Fruit fly (Drosophila melanogaster) whole organism, embryonic: Measurements from ENCODE around the gene CG43658.

ENCODE experiments used
- Atf-2 ChIP-seq: fragments of 200-800 bp; sonication (Bioruptor generic); optimal IDR thresholded peaks from 2 replicates; lab custom pipeline; 2016; ENCODE audit warnings: missing biosample characterization, missing genetic modification characterization
- Atf3 ChIP-seq: fragments of 200-800 bp; sonication (Bioruptor generic); optimal IDR thresholded peaks from 3 replicates; lab custom pipeline; 2016; ENCODE audit warnings: missing biosample characterization, missing genetic modification characterization
- CG11085 ChIP-seq: fragments of 200-800 bp; sonication (Bioruptor generic); IDR thresholded peaks from 2 replicates; pipeline ENCODE4 v1.3.6; 2022; ENCODE audit warnings: missing biosample characterization, missing genetic modification characterization
- CG11560 ChIP-seq: fragments of 200-800 bp; sonication (Bioruptor generic); IDR thresholded peaks from 3 replicates; pipeline ENCODE4 v1.3.6; 2022; ENCODE audit warnings: missing biosample characterization, missing genetic modification characterization
- CG11695 ChIP-seq: fragments of 200-800 bp; sonication (Bioruptor generic); IDR thresholded peaks from 3 replicates; pipeline ENCODE4 v1.3.6; 2022; ENCODE audit warnings: missing biosample characterization, missing genetic modification characterization
- CG11723 ChIP-seq: fragments of 200-800 bp; sonication (Bioruptor generic); optimal IDR thresholded peaks from 2 replicates; lab custom pipeline; 2017; ENCODE audit warnings: missing biosample characterization, mild to moderate bottlenecking, missing genetic modification characterization
- CG12104 ChIP-seq: fragments of 200-800 bp; sonication (Bioruptor generic); optimal IDR thresholded peaks from 3 replicates; lab custom pipeline; 2016; ENCODE audit warnings: missing biosample characterization, missing genetic modification characterization
- CG14441 ChIP-seq: fragments of 200-800 bp; sonication (Bioruptor generic); IDR thresholded peaks from 2 replicates; pipeline ENCODE4 v1.3.6; 2022; ENCODE audit warnings: missing biosample characterization, missing genetic modification characterization
- CG15073 ChIP-seq: fragments of 200-800 bp; sonication (Bioruptor generic); optimal IDR thresholded peaks from 2 replicates; lab custom pipeline; 2016; ENCODE audit warnings: missing biosample characterization, missing genetic modification characterization
- CG17328 ChIP-seq: fragments of 200-800 bp; sonication (Bioruptor generic); IDR thresholded peaks from 2 replicates; pipeline ENCODE4 v1.3.6; 2022; ENCODE audit warnings: missing biosample characterization, missing genetic modification characterization
- CG30020 ChIP-seq: fragments of 200-800 bp; optimal IDR thresholded peaks from 2 replicates; lab custom pipeline; 2019; ENCODE audit warnings: missing biosample characterization, mild to moderate bottlenecking, missing genetic modification characterization, moderate library complexity
- CG33557 ChIP-seq: fragments of 200-800 bp; sonication (Bioruptor generic); optimal IDR thresholded peaks from 2 replicates; lab custom pipeline; 2019; ENCODE audit warnings: missing biosample characterization, mild to moderate bottlenecking, missing genetic modification characterization, moderate library complexity
- CG3838 ChIP-seq: fragments of 200-800 bp; sonication (Bioruptor generic); optimal IDR thresholded peaks from 3 replicates; lab custom pipeline; 2016; ENCODE audit warnings: missing biosample characterization, missing genetic modification characterization
- CG4328 ChIP-seq: fragments of 200-800 bp; sonication (Bioruptor generic); optimal IDR thresholded peaks from 3 replicates; lab custom pipeline; 2017; ENCODE audit warnings: missing biosample characterization, missing genetic modification reagents, missing genetic modification characterization
- CG5953 ChIP-seq: fragments of 200-800 bp; sonication (Bioruptor generic); IDR thresholded peaks from 2 replicates; pipeline ENCODE4 v1.3.6; 2022; ENCODE audit warnings: missing biosample characterization, missing genetic modification characterization
- CG8290 ChIP-seq, 3 experiments: fragments of 200-800 bp; sonication (Bioruptor generic); optimal IDR thresholded peaks; 2 replicates each; lab custom pipeline; 2016 to 2019; ENCODE audit warnings: missing biosample characterization in 3 of 3, missing genetic modification characterization in 3 of 3, mild to moderate bottlenecking in 2 of 3, moderate library complexity in 1 of 3
- Dbx ChIP-seq: fragments of 200-800 bp; sonication (Bioruptor generic); IDR thresholded peaks from 3 replicates; pipeline ENCODE4 v1.3.6; 2022; ENCODE audit warnings: missing biosample characterization, missing genetic modification characterization
- Dip3 ChIP-seq: fragments of 200-800 bp; sonication (Bioruptor generic); optimal IDR thresholded peaks from 3 replicates; lab custom pipeline; 2016; ENCODE audit warnings: missing biosample characterization, missing genetic modification characterization
- Dll ChIP-seq: fragments of 200-800 bp; sonication (Bioruptor generic); IDR thresholded peaks from 4 replicates; pipeline ENCODE4 v1.3.6; 2022; ENCODE audit warnings: missing biosample characterization, missing genetic modification characterization; ENCODE audit not compliant: partially characterized antibody
- Elba2 ChIP-seq: fragments of 200-800 bp; sonication (Bioruptor generic); optimal IDR thresholded peaks from 3 replicates; lab custom pipeline; 2016; ENCODE audit warnings: missing biosample characterization, missing genetic modification characterization
- Fer2 ChIP-seq: fragments of 200-800 bp; sonication (Bioruptor generic); optimal IDR thresholded peaks from 2 replicates; lab custom pipeline; 2018; ENCODE audit warnings: missing biosample characterization, mild to moderate bottlenecking, missing genetic modification characterization, moderate library complexity
- GATAe ChIP-seq: fragments of 200-800 bp; sonication (Bioruptor generic); conservative IDR thresholded peaks from 2 replicates; pipeline ENCODE4 v1.3.6; 2022; ENCODE audit warnings: missing biosample characterization, missing genetic modification characterization
- Gsc ChIP-seq: fragments of 200-800 bp; sonication (Bioruptor generic); IDR thresholded peaks from 2 replicates; pipeline ENCODE4 v1.3.6; 2022; ENCODE audit warnings: missing biosample characterization, missing genetic modification characterization
- Gug ChIP-seq: fragments of 200-800 bp; sonication (Bioruptor generic); IDR thresholded peaks from 4 replicates; pipeline ENCODE4 v1.3.6; 2022; ENCODE audit warnings: missing biosample characterization, missing genetic modification characterization
- H15 ChIP-seq: fragments of 200-800 bp; sonication (Bioruptor generic); IDR thresholded peaks from 3 replicates; pipeline ENCODE4 v1.3.6; 2022; ENCODE audit warnings: missing biosample characterization, missing genetic modification characterization
- Hey ChIP-seq: fragments of 200-800 bp; sonication (Bioruptor generic); optimal IDR thresholded peaks from 3 replicates; lab custom pipeline; 2018; ENCODE audit warnings: missing biosample characterization, mild to moderate bottlenecking, missing genetic modification characterization
- Hmr ChIP-seq: fragments of 200-800 bp; sonication (Bioruptor generic); optimal IDR thresholded peaks from 3 replicates; lab custom pipeline; 2017; ENCODE audit warnings: mild to moderate bottlenecking, missing biosample characterization, missing genetic modification reagents, missing genetic modification characterization
- MBD-R2 ChIP-seq: fragments of 200-800 bp; sonication (Bioruptor generic); IDR thresholded peaks from 2 replicates; pipeline ENCODE4 v1.3.6; 2022; ENCODE audit warnings: missing biosample characterization, missing genetic modification characterization
- NK7.1 ChIP-seq: fragments of 200-800 bp; sonication (Bioruptor generic); optimal IDR thresholded peaks from 3 replicates; lab custom pipeline; 2016; ENCODE audit warnings: missing biosample characterization, missing genetic modification characterization
- Nf-YC ChIP-seq: fragments of 200-800 bp; optimal IDR thresholded peaks from 3 replicates; lab custom pipeline; 2019; ENCODE audit warnings: missing biosample characterization, mild to moderate bottlenecking, missing genetic modification characterization, moderate library complexity
- Sry-δ ChIP-seq: fragments of 200-800 bp; sonication (Bioruptor generic); optimal IDR thresholded peaks from 2 replicates; lab custom pipeline; 2016; ENCODE audit warnings: missing biosample characterization, missing genetic modification characterization
- Trl ChIP-seq, 3 experiments: fragments of >200 bp in 2 of 3; fragments of 200-800 bp in 1 of 3; sonication (Bioruptor generic) in 1 of 3; optimal IDR thresholded peaks; 2 replicates in 1 of 3; 3 replicates in 2 of 3; lab custom pipeline; 2016 to 2017; ENCODE audit warnings: missing biosample characterization in 1 of 3, missing genetic modification characterization in 1 of 3
- Usf ChIP-seq: fragments of 200-800 bp; sonication (Bioruptor generic); optimal IDR thresholded peaks from 2 replicates; lab custom pipeline; 2017; ENCODE audit warnings: missing genotype, missing biosample characterization, missing genetic modification characterization
- abd-A ChIP-seq: fragments of 200-800 bp; sonication (Bioruptor generic); optimal IDR thresholded peaks from 3 replicates; lab custom pipeline; 2019; ENCODE audit warnings: missing biosample characterization, mild to moderate bottlenecking, missing genetic modification characterization, moderate library complexity
- bcd ChIP-seq: fragments of 200-800 bp; sonication (Bioruptor generic); optimal IDR thresholded peaks from 2 replicates; lab custom pipeline; 2017; ENCODE audit warnings: missing biosample characterization, mild to moderate bottlenecking, missing genetic modification characterization
- cad ChIP-seq: fragments of >200 bp; optimal IDR thresholded peaks from 2 replicates; lab custom pipeline; 2017; ENCODE audit warnings: missing biosample characterization, missing genetic modification characterization
- caup ChIP-seq: fragments of 200-800 bp; sonication (Bioruptor generic); optimal IDR thresholded peaks from 3 replicates; lab custom pipeline; 2017; ENCODE audit warnings: missing biosample characterization, mild to moderate bottlenecking, missing genetic modification characterization, moderate library complexity; ENCODE audit not compliant: severe bottlenecking
- dimm ChIP-seq: fragments of 200-800 bp; sonication (Bioruptor generic); IDR thresholded peaks from 2 replicates; pipeline ENCODE4 v1.3.6; 2022; ENCODE audit warnings: missing biosample characterization, missing genetic modification characterization
- en ChIP-seq: fragments of 200-800 bp; sonication (Bioruptor generic); optimal IDR thresholded peaks from 2 replicates; lab custom pipeline; 2016; ENCODE audit warnings: missing biosample characterization, missing genetic modification characterization
- gce ChIP-seq: fragments of 200-800 bp; sonication (Bioruptor generic); IDR thresholded peaks from 3 replicates; pipeline ENCODE4 v1.3.6; 2022; ENCODE audit warnings: missing biosample characterization, missing genetic modification characterization
- gcm ChIP-seq: fragments of 200-800 bp; sonication (Bioruptor generic); optimal IDR thresholded peaks from 2 replicates; lab custom pipeline; 2019; ENCODE audit warnings: missing biosample characterization, mild to moderate bottlenecking, missing genetic modification characterization, moderate library complexity
- h ChIP-seq: fragments of >200 bp; optimal IDR thresholded peaks from 2 replicates; lab custom pipeline; 2017
- kah ChIP-seq: fragments of 200-800 bp; sonication (Bioruptor generic); optimal IDR thresholded peaks from 2 replicates; lab custom pipeline; 2018; ENCODE audit warnings: missing biosample characterization, mild to moderate bottlenecking, missing genetic modification characterization
- lola ChIP-seq, 3 experiments: fragments of >200 bp in 2 of 3; fragments of 200-800 bp in 1 of 3; sonication (Bioruptor generic) in 1 of 3; optimal IDR thresholded peaks; 2 replicates each; lab custom pipeline; 2017 to 2019; ENCODE audit warnings: missing biosample characterization in 3 of 3, missing genetic modification characterization in 3 of 3, mild to moderate bottlenecking in 1 of 3, moderate library complexity in 1 of 3
- maf-S ChIP-seq: fragments of 200-800 bp; sonication (Bioruptor generic); optimal IDR thresholded peaks from 2 replicates; lab custom pipeline; 2016; ENCODE audit warnings: missing biosample characterization, missing genetic modification characterization
- pb ChIP-seq: fragments of 200-800 bp; sonication (Bioruptor generic); optimal IDR thresholded peaks from 3 replicates; lab custom pipeline; 2016; ENCODE audit warnings: missing biosample characterization, missing genetic modification characterization
- phol ChIP-seq: fragments of 200-800 bp; sonication (Bioruptor generic); optimal IDR thresholded peaks from 3 replicates; lab custom pipeline; 2018; ENCODE audit warnings: missing biosample characterization, mild to moderate bottlenecking, missing genetic modification characterization, moderate library complexity
- row ChIP-seq: fragments of 200-800 bp; sonication (Bioruptor generic); IDR thresholded peaks from 3 replicates; pipeline ENCODE4 v1.3.6; 2022; ENCODE audit warnings: missing biosample characterization, missing genetic modification characterization
- tgo ChIP-seq: fragments of 200-800 bp; sonication (Bioruptor generic); IDR thresholded peaks from 3 replicates; pipeline ENCODE4 v1.3.6; 2022; ENCODE audit warnings: missing biosample characterization, missing genetic modification characterization
- yki ChIP-seq: fragments of >200 bp; optimal IDR thresholded peaks from 3 replicates; lab custom pipeline; 2018
- z ChIP-seq: fragments of 200-800 bp; sonication (Bioruptor generic); IDR thresholded peaks from 3 replicates; pipeline ENCODE4 v1.3.6; 2022; ENCODE audit warnings: missing biosample characterization, missing genetic modification characterization

CG43658 gene

DNA sequence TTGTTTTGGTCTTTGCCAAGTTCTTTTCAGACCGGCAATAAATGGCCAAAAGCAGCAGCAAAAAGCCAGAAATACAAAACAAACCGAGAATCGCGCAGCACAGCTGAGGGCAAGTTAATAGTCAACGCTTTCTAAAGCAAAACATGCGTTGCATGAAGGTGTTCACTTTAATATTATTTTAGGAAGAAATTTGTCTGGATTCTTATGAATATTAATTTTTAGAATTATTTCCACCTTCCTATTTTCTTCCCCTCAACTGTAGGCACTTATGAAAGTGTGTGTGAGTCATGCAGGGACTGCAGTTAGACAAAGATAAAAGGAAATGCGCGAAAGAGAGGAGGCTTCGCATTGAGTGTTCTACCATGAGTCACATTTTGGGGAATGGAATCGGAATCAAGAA lies 69.8 kb downstream of the CG43658 start (continued):
- TF ChIP-seq phol (tag; lab: Kevin White, UChicago), result peak; percentile 46
- TF ChIP-seq bcd, result peak; percentile 45
- TF ChIP-seq Elba2 (GFP tag; lab: Kevin White, UChicago), result no peak
- TF ChIP-seq dimm (GFP tag; lab: Robert Waterston, UW), result no peak
- TF ChIP-seq pb (GFP tag; lab: Kevin White, UChicago), result no peak
- no peak for TF ChIP-seq Hey (tag; lab: Kevin White, UChicago)
- TF ChIP-seq CG11560, result no peak
- TF ChIP-seq Dll (GFP tag; lab: Robert Waterston, UW), result no peak
- no peak for TF ChIP-seq cad
- TF ChIP-seq row (GFP tag; lab: Robert Waterston, UW), result peak; percentile 71
- no peak for TF ChIP-seq CG15073 (GFP tag; lab: Kevin White, UChicago)
- TF ChIP-seq Fer2 (tag; lab: Kevin White, UChicago), result no peak
- peak; percentile 10 for TF ChIP-seq en
- no peak for TF ChIP-seq Nf-YC (tag; lab: Kevin White, UChicago)
- TF ChIP-seq h (lab: Kevin White, UChicago), result no peak
- TF ChIP-seq Dip3 (GFP tag; lab: Kevin White, UChicago), result peak; percentile 12
- TF ChIP-seq Dbx (GFP tag; lab: Robert Waterston, UW), result peak; percentile 54; the same call in 2 of the 3 replicates
- TF ChIP-seq NK7.1 (GFP tag; lab: Kevin White, UChicago), result no peak
- TF ChIP-seq Sry-δ (GFP tag; lab: Kevin White, UChicago), result no peak
- no peak for TF ChIP-seq GATAe (GFP tag; lab: Robert Waterston, UW)
- TF ChIP-seq CG4328 (GFP tag; lab: Kevin White, UChicago), result no peak
- TF ChIP-seq CG11723 (GFP tag; lab: Kevin White, UChicago), result no peak
- no peak for TF ChIP-seq CG8290 (GFP tag; optimal IDR thresholded peaks at IDR 0.05; lab: Kevin White, UChicago)
- TF ChIP-seq CG8290 (tag; optimal IDR thresholded peaks at IDR 0.05; lab: Kevin White, UChicago), result peak in 1 of 2 experiments; percentile 29
- TF ChIP-seq CG14441, result peak; percentile 59
- TF ChIP-seq Gug (GFP tag; lab: Robert Waterston, UW), result peak; percentile 54; the same call in 1 of the 4 replicates
- peak; percentile 17 for TF ChIP-seq Atf3 (GFP tag; lab: Kevin White, UChicago)
- TF ChIP-seq caup (GFP tag; lab: Kevin White, UChicago), result no peak
- 0 out of 3 replicates have a peak, but pooled peaks have one; percentile 46 for TF ChIP-seq H15 (GFP tag; lab: Robert Waterston, UW)
- TF ChIP-seq CG30020 (tag; lab: Kevin White, UChicago), result no peak
- TF ChIP-seq gce (GFP tag; lab: Robert Waterston, UW), result 0 out of 3 replicates have a peak, but pooled peaks have one; percentile 56
- peak; percentile 15; the same call in 1 of the 2 replicates for TF ChIP-seq MBD-R2 (GFP tag; lab: Robert Waterston, UW)
- TF ChIP-seq Atf-2, result peak; percentile 4
- TF ChIP-seq kah (GFP tag; lab: Kevin White, UChicago), result no peak
- peak; percentile 20; the same call in 1 of the 2 replicates for TF ChIP-seq CG5953 (GFP tag; lab: Robert Waterston, UW)
- TF ChIP-seq Gsc (GFP tag; lab: Robert Waterston, UW), result no peak
- peak; percentile 2 for TF ChIP-seq Usf
- TF ChIP-seq abd-A (tag; lab: Kevin White, UChicago), result no peak
- TF ChIP-seq CG3838 (GFP tag; lab: Kevin White, UChicago), result no peak
- no peak for TF ChIP-seq CG33557 (GFP tag; lab: Kevin White, UChicago)
- no peak for TF ChIP-seq Trl (optimal IDR thresholded peaks at IDR 0.05; lab: Kevin White, UChicago)
- no peak for TF ChIP-seq Trl (GFP tag; optimal IDR thresholded peaks at IDR 0.05; lab: Kevin White, UChicago)
- no peak for TF ChIP-seq gcm (GFP tag; lab: Kevin White, UChicago)
- no peak; the same call in 1 of the 2 replicates for TF ChIP-seq CG11085 (GFP tag; lab: Robert Waterston, UW)
- peak; percentile 26 for TF ChIP-seq CG12104
- TF ChIP-seq z (GFP tag; lab: Robert Waterston, UW), result peak; percentile 35; the same call in 1 of the 3 replicates
- TF ChIP-seq CG17328, result peak; percentile 70
- no peak for TF ChIP-seq yki
- TF ChIP-seq CG11695 (GFP tag; lab: Robert Waterston, UW), result peak; percentile 76
- TF ChIP-seq tgo (GFP tag; lab: Robert Waterston, UW), result peak; percentile 52
- peak in 1 of 3 experiments; percentile 41 for TF ChIP-seq lola (GFP tag; optimal IDR thresholded peaks at IDR 0.05; lab: Kevin White, UChicago)
- TF ChIP-seq maf-S (GFP tag; lab: Kevin White, UChicago), result no peak
- TF ChIP-seq Hmr, result peak; percentile 37
